Worm (Caenorhabditis elegans) whole organism, L3 larva: Measurements from ENCODE around the gene gid-7.
A peak's percentile ranks its signal among the peaks of the same experiment; 100 is the strongest.

Experiments used
- ama-1 ChIP-seq: fragments of 150-350 bp; optimal IDR thresholded peaks from 2 replicates; lab custom pipeline; 2018
- fkh-2 ChIP-seq: fragments of 150-350 bp; optimal IDR thresholded peaks from 2 replicates; lab custom pipeline; 2014; ENCODE audit warnings: missing biosample characterization, missing genetic modification reagents, missing genetic modification characterization
- nhr-12 ChIP-seq: fragments of 150-350 bp; optimal IDR thresholded peaks from 2 replicates; lab custom pipeline; 2014; ENCODE audit warnings: missing biosample characterization, missing genetic modification characterization
- nhr-23 ChIP-seq: fragments of 150-350 bp; optimal IDR thresholded peaks from 2 replicates; lab custom pipeline; 2014; ENCODE audit warnings: missing biosample characterization, missing genetic modification reagents, missing genetic modification characterization
- nhr-76 ChIP-seq: fragments of 150-350 bp; sonication (generic microtip); optimal IDR thresholded peaks from 5 replicates; lab custom pipeline; 2014; ENCODE audit warnings: missing biosample characterization, missing genetic modification characterization
- pha-4 ChIP-seq: fragments of 150-350 bp; optimal IDR thresholded peaks from 2 replicates; lab custom pipeline; 2014; ENCODE audit warnings: missing biosample characterization, missing genetic modification reagents, missing genetic modification characterization
- zag-1 ChIP-seq: fragments of 150-350 bp; optimal IDR thresholded peaks from 2 replicates; lab custom pipeline; 2014; ENCODE audit warnings: missing biosample characterization, missing genetic modification characterization
- ztf-4 ChIP-seq: fragments of 150-350 bp; optimal IDR thresholded peaks from 2 replicates; lab custom pipeline; 2014; ENCODE audit warnings: missing biosample characterization, missing genetic modification characterization

gid-7 gene

DNA sequence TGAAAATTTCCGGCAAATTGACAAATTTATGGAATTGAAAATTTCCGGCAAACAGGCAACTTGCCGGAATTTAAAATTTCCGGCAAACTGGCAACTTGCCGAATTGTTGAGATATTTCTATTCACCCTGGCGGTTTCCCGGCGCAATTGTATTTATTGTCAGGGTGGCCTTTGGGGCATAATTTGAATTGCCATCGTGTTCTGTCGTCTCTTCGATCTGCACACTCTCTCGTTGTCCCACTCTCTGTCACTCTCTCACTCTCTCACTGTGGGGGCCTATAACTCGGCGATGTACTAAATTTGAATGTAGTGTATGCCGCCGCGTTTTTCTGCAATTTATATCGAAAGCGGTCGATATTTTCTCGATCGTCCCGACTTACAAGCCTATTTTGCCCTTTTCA, 53.9 kb downstream of the gid-7 start:
- no peak for TF ChIP-seq nhr-12
- TF ChIP-seq nhr-76 (tag; lab: Kevin White, UChicago): no peak
- TF ChIP-seq fkh-2 (tag; lab: Kevin White, UChicago): no peak
- TF ChIP-seq pha-4: no peak
- TF ChIP-seq nhr-23 (tag; lab: Kevin White, UChicago): peak; percentile 1
- no peak for TF ChIP-seq zag-1
- TF ChIP-seq ama-1 (lab: Kevin White, UChicago): no peak
- TF ChIP-seq ztf-4 (tag; lab: Kevin White, UChicago): no peak
